Fruit fly (Drosophila melanogaster): ENCODE results near the gene CG32091.

CG32091 gene

dm6 chr3L:11691203-11691797 is 60.1 kb downstream of the CG32091 start, which contains the start of the genes Pldn and CG14135 (continued):
- TF ChIP-seq sisA (GFP tag; IDR thresholded peaks at IDR 0.05): no peak
- no peak for TF ChIP-seq Adf1 (GFP tag; IDR thresholded peaks at IDR 0.05)
- TF ChIP-seq emc (GFP tag; optimal IDR thresholded peaks at IDR 0.05): no peak
- no peak for TF ChIP-seq Oaz (GFP tag; IDR thresholded peaks at IDR 0.05)
- no peak for TF ChIP-seq Dip2 (GFP tag; IDR thresholded peaks at IDR 0.05)
- no peak for TF ChIP-seq NC2α (GFP tag; optimal IDR thresholded peaks at IDR 0.05)
- no peak for TF ChIP-seq pfk (GFP tag; optimal IDR thresholded peaks at IDR 0.05)
- no peak for TF ChIP-seq CG9817 (tag; optimal IDR thresholded peaks at IDR 0.05)
- peak; percentile 49 for TF ChIP-seq HmgZ (tag; optimal IDR thresholded peaks at IDR 0.05)
- TF ChIP-seq CG10209 (GFP tag; optimal IDR thresholded peaks at IDR 0.05): no peak
- TF ChIP-seq CG3163 (GFP tag; optimal IDR thresholded peaks at IDR 0.05): no peak
- TF ChIP-seq ATbp (GFP tag; optimal IDR thresholded peaks at IDR 0.05): no peak
- no peak for TF ChIP-seq CG8281 (tag; optimal IDR thresholded peaks at IDR 0.05)
- no peak for TF ChIP-seq HLH3B (GFP tag; IDR thresholded peaks at IDR 0.05)
- TF ChIP-seq D19A (tag; optimal IDR thresholded peaks at IDR 0.05): no peak
- no peak for TF ChIP-seq luna (GFP tag; optimal IDR thresholded peaks at IDR 0.05)
- no peak for TF ChIP-seq MTF-1 (GFP tag; optimal IDR thresholded peaks at IDR 0.05; ENCODE audit: borderline replicate concordance)
- TF ChIP-seq CG14860 (GFP tag; IDR thresholded peaks at IDR 0.05; ENCODE audit: partially characterized antibody): no peak
- TF ChIP-seq CG34376 (GFP tag; optimal IDR thresholded peaks at IDR 0.05): peak; percentile 39
- no peak for TF ChIP-seq Spps (tag; optimal IDR thresholded peaks at IDR 0.05)
- no peak for TF ChIP-seq ken (GFP tag; IDR thresholded peaks at IDR 0.05)
- no peak for TF ChIP-seq D (optimal IDR thresholded peaks at IDR 0.05)
- TF ChIP-seq D (GFP tag; optimal IDR thresholded peaks at IDR 0.05): no peak
- no peak for TF ChIP-seq unc-4 (GFP tag; IDR thresholded peaks at IDR 0.05; ENCODE audit: partially characterized antibody)
- TF ChIP-seq chm (GFP tag; IDR thresholded peaks at IDR 0.05): no peak
- TF ChIP-seq CG3838 (GFP tag; optimal IDR thresholded peaks at IDR 0.05): no peak
- TF ChIP-seq Atf-2 (GFP tag; optimal IDR thresholded peaks at IDR 0.05): no peak
- TF ChIP-seq dm (GFP tag; optimal IDR thresholded peaks at IDR 0.05): no peak
- TF ChIP-seq vnd (GFP tag; IDR thresholded peaks at IDR 0.05; ENCODE audit: partially characterized antibody): no peak
- no peak for TF ChIP-seq hth (optimal IDR thresholded peaks at IDR 0.05)
- TF ChIP-seq ro (GFP tag; IDR thresholded peaks at IDR 0.05): no peak
- no peak for TF ChIP-seq fru (optimal IDR thresholded peaks at IDR 0.05)
- TF ChIP-seq dan (GFP tag; IDR thresholded peaks at IDR 0.05): no peak
- no peak for TF ChIP-seq wor (GFP tag; IDR thresholded peaks at IDR 0.05)
- TF ChIP-seq CG13775 (GFP tag; optimal IDR thresholded peaks at IDR 0.05): no peak
- TF ChIP-seq Drgx (GFP tag; IDR thresholded peaks at IDR 0.05): no peak
- no peak for TF ChIP-seq CkIIα-i1 (GFP tag; IDR thresholded peaks at IDR 0.05)
- no peak for TF ChIP-seq CG9876 (GFP tag; optimal IDR thresholded peaks at IDR 0.05)
- TF ChIP-seq CG4424 (GFP tag; optimal IDR thresholded peaks at IDR 0.05): no peak
- no peak for TF ChIP-seq ems (GFP tag; optimal IDR thresholded peaks at IDR 0.05)
- TF ChIP-seq cad (GFP tag; optimal IDR thresholded peaks at IDR 0.05): peak; percentile 20
- TF ChIP-seq Kr (GFP tag; optimal IDR thresholded peaks at IDR 0.05): no peak
- no peak for TF ChIP-seq CG32767 (GFP tag; IDR thresholded peaks at IDR 0.05)
- TF ChIP-seq prd (optimal IDR thresholded peaks at IDR 0.05): no peak
- no peak for TF ChIP-seq prd (GFP tag; IDR thresholded peaks at IDR 0.05)
- no peak for TF ChIP-seq nau (GFP tag; optimal IDR thresholded peaks at IDR 0.05)
- TF ChIP-seq CG17829 (tag; optimal IDR thresholded peaks at IDR 0.05): peak; percentile 10
- no peak for TF ChIP-seq chinmo (GFP tag; IDR thresholded peaks at IDR 0.05; ENCODE audit: partially characterized antibody)
- no peak for TF ChIP-seq slou (GFP tag; optimal IDR thresholded peaks at IDR 0.05)
- no peak for TF ChIP-seq CG3065 (GFP tag; optimal IDR thresholded peaks at IDR 0.05)
- no peak for TF ChIP-seq CG9215 (GFP tag; IDR thresholded peaks at IDR 0.05)
- TF ChIP-seq Asciz (GFP tag; optimal IDR thresholded peaks at IDR 0.05): no peak
- no peak for TF ChIP-seq fd3F (GFP tag; optimal IDR thresholded peaks at IDR 0.05)
